Fruit fly (Drosophila melanogaster) whole organism, adult: ENCODE measurements around the gene CG12974.

ENCODE experiments used
- CG11617 ChIP-seq: fragments of 200-800 bp; sonication (Bioruptor generic); optimal IDR thresholded peaks from 2 replicates; lab custom pipeline; 2017; ENCODE audit warnings: mild to moderate bottlenecking, missing biosample characterization, missing genetic modification reagents, missing genetic modification characterization
- CG12768 ChIP-seq: fragments of 200-800 bp; sonication (Bioruptor generic); optimal IDR thresholded peaks from 2 replicates; lab custom pipeline; 2017; ENCODE audit warnings: missing biosample characterization, missing genetic modification characterization, mild to moderate bottlenecking, moderate library complexity, missing genetic modification reagents
- CG14711 ChIP-seq: fragments of 200-800 bp; sonication (Bioruptor generic); optimal IDR thresholded peaks from 2 replicates; lab custom pipeline; 2018; ENCODE audit warnings: missing biosample characterization, mild to moderate bottlenecking, missing genetic modification characterization, moderate library complexity
- CG1620 ChIP-seq: fragments of 200-800 bp; sonication (Bioruptor generic); optimal IDR thresholded peaks from 2 replicates; lab custom pipeline; 2016; ENCODE audit warnings: missing biosample characterization, missing genetic modification characterization
- CG7101 ChIP-seq: fragments of 200-800 bp; sonication (Bioruptor generic); optimal IDR thresholded peaks from 2 replicates; lab custom pipeline; 2018; ENCODE audit warnings: missing biosample characterization, mild to moderate bottlenecking, missing genetic modification characterization, moderate library complexity
- Clk ChIP-seq: fragments of 200-800 bp; sonication (Bioruptor generic); optimal IDR thresholded peaks from 2 replicates; lab custom pipeline; 2017; ENCODE audit warnings: missing biosample characterization, missing genetic modification characterization
- Crg-1 ChIP-seq: fragments of 200-800 bp; sonication (Bioruptor generic); optimal IDR thresholded peaks from 2 replicates; lab custom pipeline; 2016; ENCODE audit warnings: missing biosample characterization, missing genetic modification characterization
- Hr96 ChIP-seq: fragments of 200-800 bp; sonication (Bioruptor generic); optimal IDR thresholded peaks from 2 replicates; lab custom pipeline; 2016; ENCODE audit warnings: missing biosample characterization, missing genetic modification characterization
- Mnt ChIP-seq: fragments of 200-800 bp; sonication (Bioruptor generic); optimal IDR thresholded peaks from 2 replicates; lab custom pipeline; 2016; ENCODE audit warnings: missing biosample characterization, mild to moderate bottlenecking, missing genetic modification characterization
- bab1 ChIP-seq: fragments of 200-800 bp; sonication (Bioruptor generic); optimal IDR thresholded peaks from 3 replicates; lab custom pipeline; 2019; ENCODE audit warnings: missing biosample characterization, mild to moderate bottlenecking, missing genetic modification characterization, moderate library complexity
- kay ChIP-seq: fragments of 200-800 bp; sonication (Bioruptor generic); peaks from one replicate; lab custom pipeline; 2016; ENCODE audit warnings: missing biosample characterization, missing genetic modification characterization, borderline replicate concordance
- ovo ChIP-seq: fragments of 200-800 bp; sonication (Bioruptor generic); optimal IDR thresholded peaks from 2 replicates; lab custom pipeline; 2016; ENCODE audit warnings: missing biosample characterization, missing genetic modification characterization
- pad ChIP-seq: fragments of 200-800 bp; sonication (Bioruptor generic); optimal IDR thresholded peaks from 3 replicates; lab custom pipeline; 2017; ENCODE audit warnings: missing biosample characterization, missing genetic modification characterization, mild to moderate bottlenecking, moderate library complexity, missing genetic modification reagents

- peak; percentile 83 for TF ChIP-seq CG12768 (GFP tag; lab: Kevin White, UChicago)
- TF ChIP-seq ovo (GFP tag; lab: Kevin White, UChicago), result no peak
- peak; percentile 47 for TF ChIP-seq Hr96 (GFP tag; lab: Kevin White, UChicago)
- no peak for TF ChIP-seq Crg-1
- TF ChIP-seq CG11617 (GFP tag; lab: Kevin White, UChicago), result peak; percentile 43
- no peak for TF ChIP-seq CG14711 (tag; lab: Kevin White, UChicago)
- TF ChIP-seq kay (GFP tag; lab: Kevin White, UChicago), result no peak
- peak; percentile 71 for TF ChIP-seq Clk
- no peak for TF ChIP-seq CG1620
- TF ChIP-seq Mnt (GFP tag; lab: Kevin White, UChicago), result no peak
- TF ChIP-seq pad (GFP tag; lab: Kevin White, UChicago), result peak; percentile 1
- TF ChIP-seq bab1 (GFP tag; lab: Kevin White, UChicago), result no peak
- peak; percentile 57 for TF ChIP-seq CG7101 (tag; lab: Kevin White, UChicago)
Measured at dm6 chr3L:21321807-21322503, 36.2 kb upstream of the CG12974 start.
